Fruit fly (Drosophila melanogaster): ENCODE results near the gene TfIIEbeta.

Gene TfIIEbeta

DNA sequence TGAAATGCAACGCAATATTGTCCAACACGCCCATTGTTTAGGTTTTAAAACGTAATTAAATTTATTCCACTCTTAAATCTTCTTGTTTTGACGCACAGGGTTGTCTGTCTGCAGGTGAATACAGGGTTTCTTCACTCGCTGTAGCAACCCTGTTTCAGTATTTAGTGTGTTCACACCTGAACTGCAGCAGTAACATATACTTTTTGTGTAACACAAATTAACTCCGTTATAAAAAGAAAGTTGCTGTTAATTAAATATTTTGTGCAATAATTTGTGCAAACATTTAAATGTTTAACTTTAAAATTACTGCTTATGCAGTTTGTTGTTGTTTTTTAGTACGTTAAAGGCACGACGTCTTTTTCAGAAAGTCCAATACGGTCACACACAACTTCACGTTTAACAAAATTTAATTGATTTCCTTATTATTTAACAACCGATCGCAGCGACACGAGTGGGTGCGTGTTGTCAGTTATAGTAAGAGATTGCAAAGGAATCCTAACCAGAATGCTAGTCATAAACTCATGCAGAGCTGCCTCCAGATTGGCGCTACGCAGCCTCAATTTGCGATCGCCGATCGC is 5.4 kb downstream of the TfIIEbeta start, which contains the start of the genes CG15012 and Fdx2 (continued):
- TF ChIP-seq sim (GFP tag; IDR thresholded peaks at IDR 0.05) (no peak), cwo (GFP tag; optimal IDR thresholded peaks at IDR 0.05) (no peak), HLH54F (GFP tag; optimal IDR thresholded peaks at IDR 0.05) (peak; percentile 22), C15 (GFP tag; IDR thresholded peaks at IDR 0.05) (no peak), sug (tag; optimal IDR thresholded peaks at IDR 0.05) (peak; percentile 27), NK7.1 (GFP tag; optimal IDR thresholded peaks at IDR 0.05) (no peak), CG10267 (tag; optimal IDR thresholded peaks at IDR 0.05) (peak; percentile 74), B-H1 (GFP tag; IDR thresholded peaks at IDR 0.05) (no peak), CG6175 (GFP tag; IDR thresholded peaks at IDR 0.05) (no peak), Ssrp (tag; optimal IDR thresholded peaks at IDR 0.05) (no peak), CG10462 (GFP tag; optimal IDR thresholded peaks at IDR 0.05) (no peak), sqz (GFP tag; optimal IDR thresholded peaks at IDR 0.05) (no peak), B-H2 (GFP tag; optimal IDR thresholded peaks at IDR 0.05) (no peak), CG17328 (GFP tag; IDR thresholded peaks at IDR 0.05) (no peak), ATbp (GFP tag; optimal IDR thresholded peaks at IDR 0.05) (no peak), CG15601 (tag; optimal IDR thresholded peaks at IDR 0.05) (peak; percentile 52), Ptx1 (GFP tag; IDR thresholded peaks at IDR 0.05) (0 out of 2 replicates have a peak, but pooled peaks have one; percentile 6), CG8765 (GFP tag; IDR thresholded peaks at IDR 0.05) (no peak), CG10274 (GFP tag; optimal IDR thresholded peaks at IDR 0.05) (no peak), sc (optimal IDR thresholded peaks at IDR 0.05) (no peak), sc (GFP tag; optimal IDR thresholded peaks at IDR 0.05) (no peak), CG11093 (GFP tag; IDR thresholded peaks at IDR 0.05) (no peak), Ravus (GFP tag; IDR thresholded peaks at IDR 0.05) (no peak), fd3F (GFP tag; optimal IDR thresholded peaks at IDR 0.05) (no peak), Max (GFP tag; optimal IDR thresholded peaks at IDR 0.05) (no peak), CG12071 (GFP tag; optimal IDR thresholded peaks at IDR 0.05) (no peak), CG16813 (GFP tag; IDR thresholded peaks at IDR 0.05; ENCODE audit: partially characterized antibody) (0 out of 3 replicates have a peak, but pooled peaks have one; percentile 37), Aef1 (GFP tag; IDR thresholded peaks at IDR 0.05) (no peak; the same call in 2 of the 3 replicates), Hr3 (GFP tag; optimal IDR thresholded peaks at IDR 0.05) (no peak), Pdp1 (GFP tag; optimal IDR thresholded peaks at IDR 0.05) (peak in 1 of 2 experiments; percentile 82), CG9797 (GFP tag; optimal IDR thresholded peaks at IDR 0.05) (peak; percentile 87), CG6791 (GFP tag; IDR thresholded peaks at IDR 0.05; ENCODE audit: partially characterized antibody) (no peak), Dfd (GFP tag; optimal IDR thresholded peaks at IDR 0.05) (no peak), emc (GFP tag; optimal IDR thresholded peaks at IDR 0.05) (no peak), ssp (GFP tag; IDR thresholded peaks at IDR 0.05) (peak; percentile 92), CG8388 (GFP tag; optimal IDR thresholded peaks at IDR 0.05) (no peak), CG9215 (GFP tag; IDR thresholded peaks at IDR 0.05) (no peak), Trl (optimal IDR thresholded peaks at IDR 0.05) (no peak), Trl (GFP tag; optimal IDR thresholded peaks at IDR 0.05) (no peak), hth (optimal IDR thresholded peaks at IDR 0.05) (no peak), CG1832 (GFP tag; optimal IDR thresholded peaks at IDR 0.05) (no peak), Six4 (GFP tag; optimal IDR thresholded peaks at IDR 0.05) (no peak), CG13624 (GFP tag; optimal IDR thresholded peaks at IDR 0.05) (peak; percentile 48), CG10979 (tag; optimal IDR thresholded peaks at IDR 0.05) (no peak), kah (GFP tag; optimal IDR thresholded peaks at IDR 0.05) (no peak), kni (GFP tag; optimal IDR thresholded peaks at IDR 0.05) (no peak), sob (GFP tag; IDR thresholded peaks at IDR 0.05) (no peak), dmrt99B (tag; optimal IDR thresholded peaks at IDR 0.05) (no peak), gcm2 (GFP tag; optimal IDR thresholded peaks at IDR 0.05) (no peak), CG4617 (GFP tag; optimal IDR thresholded peaks at IDR 0.05; ENCODE audit: borderline replicate concordance) (peak; percentile 96), stc (GFP tag; IDR thresholded peaks at IDR 0.05) (no peak), CG2678 (tag; optimal IDR thresholded peaks at IDR 0.05) (peak; percentile 21)
